Fruit fly (Drosophila melanogaster) whole organism, prepupa: ENCODE results near the gene CG3982.

Source experiments
- Blimp-1 ChIP-seq: fragments of 200-800 bp; sonication (Bioruptor generic); optimal IDR thresholded peaks from 3 replicates; lab custom pipeline; 2017; ENCODE audit warnings: missing biosample characterization, missing genetic modification characterization, mild to moderate bottlenecking, moderate library complexity, missing genetic modification reagents
- CG10631 ChIP-seq: fragments of 200-800 bp; sonication (Bioruptor generic); optimal IDR thresholded peaks from 2 replicates; lab custom pipeline; 2016; ENCODE audit warnings: missing biosample characterization, missing genetic modification characterization
- CG10669 ChIP-seq: fragments of 200-800 bp; sonication (Bioruptor generic); optimal IDR thresholded peaks from 3 replicates; lab custom pipeline; 2018; ENCODE audit warnings: missing biosample characterization, mild to moderate bottlenecking, missing genetic modification characterization, moderate library complexity
- CG11294 ChIP-seq: fragments of 200-800 bp; sonication (Bioruptor generic); IDR thresholded peaks from 2 replicates; pipeline ENCODE4 v1.3.6; 2022; ENCODE audit warnings: missing biosample characterization, missing genetic modification characterization
- CG11762 ChIP-seq: fragments of 200-800 bp; sonication (Bioruptor generic); optimal IDR thresholded peaks from 3 replicates; lab custom pipeline; 2016; ENCODE audit warnings: missing biosample characterization, missing genetic modification characterization; ENCODE audit not compliant: insufficient read depth
- CG11902 ChIP-seq: fragments of 200-800 bp; sonication (Bioruptor generic); optimal IDR thresholded peaks from 3 replicates; lab custom pipeline; 2016; ENCODE audit warnings: missing biosample characterization, missing genetic modification characterization
- CG15336 ChIP-seq: fragments of 200-800 bp; sonication (Bioruptor generic); IDR thresholded peaks from 2 replicates; pipeline ENCODE4 v1.3.6; 2022; ENCODE audit warnings: missing biosample characterization, missing genetic modification characterization
- CG1621 ChIP-seq: fragments of 200-800 bp; sonication (Bioruptor generic); optimal IDR thresholded peaks from 3 replicates; lab custom pipeline; 2018; ENCODE audit warnings: missing biosample characterization, mild to moderate bottlenecking, missing genetic modification characterization
- CG16779 ChIP-seq: fragments of 200-800 bp; sonication (Bioruptor generic); optimal IDR thresholded peaks from 3 replicates; lab custom pipeline; 2017; ENCODE audit warnings: missing biosample characterization, mild to moderate bottlenecking, missing genetic modification characterization
- CG32006 ChIP-seq: fragments of 200-800 bp; sonication (Bioruptor generic); optimal IDR thresholded peaks from 3 replicates; lab custom pipeline; 2017; ENCODE audit warnings: missing biosample characterization, mild to moderate bottlenecking, missing genetic modification characterization
- CG34406 ChIP-seq: fragments of 200-800 bp; sonication (Bioruptor generic); optimal IDR thresholded peaks from 3 replicates; lab custom pipeline; 2016; ENCODE audit warnings: missing biosample characterization, missing genetic modification characterization
- CG3919 ChIP-seq: fragments of 200-800 bp; sonication (Bioruptor generic); optimal IDR thresholded peaks from 3 replicates; lab custom pipeline; 2016; ENCODE audit warnings: missing biosample characterization, missing genetic modification characterization
- CG4318 ChIP-seq: fragments of 200-800 bp; sonication (Bioruptor generic); optimal IDR thresholded peaks from 3 replicates; lab custom pipeline; 2017; ENCODE audit warnings: missing biosample characterization, mild to moderate bottlenecking, missing genetic modification characterization
- CG6163 ChIP-seq: fragments of 200-800 bp; sonication (Bioruptor generic); IDR thresholded peaks from 3 replicates; pipeline ENCODE4 v1.3.6; 2022; ENCODE audit warnings: missing biosample characterization, missing genetic modification characterization
- CG6276 ChIP-seq: fragments of 200-800 bp; sonication (Bioruptor generic); optimal IDR thresholded peaks from 2 replicates; lab custom pipeline; 2017; ENCODE audit warnings: missing biosample characterization, mild to moderate bottlenecking, missing genetic modification characterization
- CG6792 ChIP-seq: fragments of 200-800 bp; sonication (Bioruptor generic); optimal IDR thresholded peaks from 3 replicates; lab custom pipeline; 2016; ENCODE audit warnings: missing biosample characterization, missing genetic modification characterization
- CG6808 ChIP-seq: fragments of 200-800 bp; sonication (Bioruptor generic); optimal IDR thresholded peaks from 3 replicates; lab custom pipeline; 2017; ENCODE audit warnings: missing biosample characterization, missing genetic modification characterization, mild to moderate bottlenecking, moderate library complexity, missing genetic modification reagents
- CG6854 ChIP-seq: fragments of 200-800 bp; sonication (Bioruptor generic); optimal IDR thresholded peaks from 2 replicates; lab custom pipeline; 2017; ENCODE audit warnings: missing biosample characterization, mild to moderate bottlenecking, missing genetic modification characterization
- CG7368 ChIP-seq: fragments of 200-800 bp; sonication (Bioruptor generic); optimal IDR thresholded peaks from 3 replicates; lab custom pipeline; 2016; ENCODE audit warnings: missing biosample characterization, missing genetic modification characterization
- CG8319 ChIP-seq: fragments of 200-800 bp; sonication (Bioruptor generic); optimal IDR thresholded peaks from 3 replicates; lab custom pipeline; 2016; ENCODE audit warnings: missing biosample characterization, missing genetic modification characterization
- CG8632 ChIP-seq: fragments of 200-800 bp; sonication (Bioruptor generic); optimal IDR thresholded peaks from 3 replicates; lab custom pipeline; 2016; ENCODE audit warnings: missing biosample characterization, missing genetic modification characterization
- CG9139 ChIP-seq: fragments of 200-800 bp; sonication (Bioruptor generic); optimal IDR thresholded peaks from 3 replicates; lab custom pipeline; 2017; ENCODE audit warnings: missing biosample characterization, mild to moderate bottlenecking, missing genetic modification characterization
- Eip78C ChIP-seq: fragments of 200-800 bp; sonication (Bioruptor generic); peaks from one replicate; lab custom pipeline; 2016; ENCODE audit warnings: missing biosample characterization, missing genetic modification characterization
- Eip93F ChIP-seq: fragments of 200-800 bp; sonication (Bioruptor generic); optimal IDR thresholded peaks from 2 replicates; lab custom pipeline; 2016; ENCODE audit warnings: missing biosample characterization, mild to moderate bottlenecking, missing genetic modification characterization
- Ets96B ChIP-seq: fragments of 200-800 bp; optimal IDR thresholded peaks from 2 replicates; lab custom pipeline; 2019; ENCODE audit warnings: missing biosample characterization, mild to moderate bottlenecking, missing genetic modification characterization, moderate library complexity
- Gug ChIP-seq: fragments of 200-800 bp; sonication (Bioruptor generic); IDR thresholded peaks from 2 replicates; pipeline ENCODE4 v1.3.6; 2022; ENCODE audit warnings: missing biosample characterization, missing genetic modification characterization
- Hr39 ChIP-seq: fragments of 200-800 bp; sonication (Bioruptor generic); optimal IDR thresholded peaks from 2 replicates; lab custom pipeline; 2016; ENCODE audit warnings: missing biosample characterization, missing genetic modification characterization
- Lpt ChIP-seq: fragments of 200-800 bp; sonication (Bioruptor generic); optimal IDR thresholded peaks from 3 replicates; lab custom pipeline; 2016; ENCODE audit warnings: missing biosample characterization, missing genetic modification characterization
- Met ChIP-seq: fragments of 200-800 bp; sonication (Bioruptor generic); optimal IDR thresholded peaks from 3 replicates; lab custom pipeline; 2016; ENCODE audit warnings: missing biosample characterization, missing genetic modification characterization
- OdsH ChIP-seq: fragments of 200-800 bp; sonication (Bioruptor generic); optimal IDR thresholded peaks from 3 replicates; lab custom pipeline; 2016; ENCODE audit warnings: missing biosample characterization, missing genetic modification characterization
- Smox ChIP-seq: fragments of 200-800 bp; sonication (Bioruptor generic); optimal IDR thresholded peaks from 3 replicates; lab custom pipeline; 2016; ENCODE audit warnings: missing biosample characterization, missing genetic modification characterization
- Sox102F ChIP-seq: fragments of 200-800 bp; sonication (Bioruptor generic); optimal IDR thresholded peaks from 2 replicates; lab custom pipeline; 2016; ENCODE audit warnings: missing biosample characterization, mild to moderate bottlenecking, missing genetic modification characterization
- Sox14 ChIP-seq: fragments of 200-800 bp; sonication (Bioruptor generic); optimal IDR thresholded peaks from 3 replicates; lab custom pipeline; 2016; ENCODE audit warnings: missing biosample characterization, missing genetic modification characterization
- Sox15 ChIP-seq: fragments of 200-800 bp; sonication (Bioruptor generic); optimal IDR thresholded peaks from 3 replicates; lab custom pipeline; 2016; ENCODE audit warnings: missing biosample characterization, missing genetic modification characterization
- achi ChIP-seq: fragments of 200-800 bp; sonication (Bioruptor generic); optimal IDR thresholded peaks from 3 replicates; lab custom pipeline; 2016; ENCODE audit warnings: missing biosample characterization, missing genetic modification characterization
- cyc ChIP-seq: fragments of 200-800 bp; sonication (Bioruptor generic); optimal IDR thresholded peaks from 3 replicates; lab custom pipeline; 2016; ENCODE audit warnings: missing biosample characterization, missing genetic modification characterization
- dac ChIP-seq: fragments of 200-800 bp; sonication (Bioruptor generic); optimal IDR thresholded peaks from 2 replicates; lab custom pipeline; 2017; ENCODE audit warnings: missing biosample characterization, mild to moderate bottlenecking, missing genetic modification characterization
- dsx ChIP-seq: fragments of 200-800 bp; optimal IDR thresholded peaks from 3 replicates; lab custom pipeline; 2019; ENCODE audit warnings: missing biosample characterization, mild to moderate bottlenecking, missing genetic modification characterization, moderate library complexity; ENCODE audit not compliant: poor library complexity, severe bottlenecking
- eg ChIP-seq: fragments of 200-800 bp; sonication (Bioruptor generic); IDR thresholded peaks from 3 replicates; pipeline ENCODE4 v1.3.6; 2022; ENCODE audit warnings: missing biosample characterization, missing genetic modification characterization
- esn ChIP-seq: fragments of 200-800 bp; sonication (Bioruptor generic); optimal IDR thresholded peaks from 2 replicates; lab custom pipeline; 2016; ENCODE audit warnings: missing biosample characterization, mild to moderate bottlenecking, missing genetic modification characterization, moderate library complexity
- fd59A ChIP-seq: fragments of 200-800 bp; sonication (Bioruptor generic); optimal IDR thresholded peaks from 2 replicates; lab custom pipeline; 2017; ENCODE audit warnings: missing biosample characterization, mild to moderate bottlenecking, missing genetic modification characterization, missing genetic modification reagents
- fd85E ChIP-seq: fragments of 200-800 bp; sonication (Bioruptor generic); optimal IDR thresholded peaks from 3 replicates; lab custom pipeline; 2016; ENCODE audit warnings: missing biosample characterization, missing genetic modification characterization
- fkh ChIP-seq: fragments of 200-800 bp; sonication (Bioruptor generic); optimal IDR thresholded peaks from 3 replicates; lab custom pipeline; 2017; ENCODE audit warnings: missing biosample characterization, mild to moderate bottlenecking, missing genetic modification characterization, moderate library complexity
- lz ChIP-seq: fragments of 200-800 bp; sonication (Bioruptor generic); optimal IDR thresholded peaks from 3 replicates; lab custom pipeline; 2016; ENCODE audit warnings: missing biosample characterization, missing genetic modification characterization
- net ChIP-seq: fragments of 200-800 bp; sonication (Bioruptor generic); optimal IDR thresholded peaks from 3 replicates; lab custom pipeline; 2016; ENCODE audit warnings: missing biosample characterization, missing genetic modification characterization
- pdm3 ChIP-seq: fragments of 200-800 bp; sonication (Bioruptor generic); optimal IDR thresholded peaks from 3 replicates; lab custom pipeline; 2016; ENCODE audit warnings: missing biosample characterization, missing genetic modification characterization
- spab ChIP-seq: fragments of 200-800 bp; sonication (Bioruptor generic); optimal IDR thresholded peaks from 2 replicates; lab custom pipeline; 2017; ENCODE audit warnings: missing biosample characterization, mild to moderate bottlenecking, missing genetic modification characterization, missing genetic modification reagents
- ss ChIP-seq, 2 experiments: fragments of 200-800 bp; sonication (Bioruptor generic); optimal IDR thresholded peaks; 2 replicates in 1 of 2; 3 replicates in 1 of 2; lab custom pipeline; 2017 to 2018; ENCODE audit warnings: mild to moderate bottlenecking in 2 of 2, missing biosample characterization in 2 of 2, missing genetic modification characterization in 2 of 2, moderate library complexity in 1 of 2
- svp ChIP-seq: fragments of 200-800 bp; sonication (Bioruptor generic); peaks from one replicate; lab custom pipeline; 2016; ENCODE audit warnings: missing biosample characterization, missing genetic modification characterization
- topi ChIP-seq: fragments of 200-800 bp; sonication (Bioruptor generic); optimal IDR thresholded peaks from 3 replicates; lab custom pipeline; 2016; ENCODE audit warnings: missing biosample characterization, missing genetic modification characterization
- vri ChIP-seq: fragments of 200-800 bp; sonication (Bioruptor generic); optimal IDR thresholded peaks from 3 replicates; lab custom pipeline; 2016; ENCODE audit warnings: missing biosample characterization, mild to moderate bottlenecking, missing genetic modification characterization

The CG3982 gene

DNA sequence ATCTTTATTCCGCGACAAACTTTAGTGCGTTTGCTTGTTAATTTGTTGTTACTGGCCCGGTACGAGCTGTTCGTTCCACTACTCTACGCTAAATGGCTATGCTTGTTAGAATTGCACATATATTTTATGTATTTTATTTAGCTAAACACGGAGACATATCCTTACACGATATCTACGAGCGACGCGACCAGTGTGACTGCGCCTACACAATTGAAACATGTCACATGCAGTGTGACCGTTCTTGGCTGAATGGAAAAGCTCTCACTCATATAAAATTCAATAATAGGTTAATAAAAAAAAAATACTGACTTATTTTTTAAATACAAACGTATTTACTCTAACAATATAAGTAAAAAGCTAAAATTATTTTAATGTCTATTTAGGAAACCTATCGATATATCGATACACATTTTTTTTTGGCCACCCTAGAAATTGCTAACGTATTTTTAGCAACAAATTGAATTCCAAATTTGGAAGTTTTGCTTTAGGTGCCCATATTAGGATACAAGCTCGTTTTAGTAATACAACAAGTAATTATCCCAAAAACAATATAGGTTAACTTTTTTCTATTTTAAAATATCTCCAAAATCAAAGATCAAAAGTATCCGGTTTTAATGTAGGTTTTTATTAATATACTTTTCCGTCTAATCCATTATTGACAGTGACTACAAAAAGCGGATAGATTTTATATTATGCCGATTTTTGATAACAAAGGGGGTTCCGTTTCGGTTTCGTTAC, 18.0 kb downstream of the CG3982 start, which contains the start of gene CG4080:
Gene CG4080 (minus strand): TSS at position 215 of the 738 bp plus-strand sequence.
- TF ChIP-seq topi = peak; percentile 46
- no peak for TF ChIP-seq CG6792 (GFP tag; lab: Kevin White, UChicago)
- no peak for TF ChIP-seq CG10669 (GFP tag; lab: Kevin White, UChicago)
- TF ChIP-seq CG10631 = no peak
- TF ChIP-seq CG34406 (GFP tag; lab: Kevin White, UChicago) = no peak
- TF ChIP-seq CG9139 (GFP tag; lab: Kevin White, UChicago) = no peak
- TF ChIP-seq Lpt (GFP tag; lab: Kevin White, UChicago) = no peak
- peak; percentile 59 for TF ChIP-seq svp (GFP tag; lab: Kevin White, UChicago)
- peak; percentile 21 for TF ChIP-seq Sox14 (GFP tag; lab: Kevin White, UChicago)
- no peak for TF ChIP-seq spab (GFP tag; lab: Kevin White, UChicago)
- TF ChIP-seq fkh (GFP tag; lab: Kevin White, UChicago) = peak; percentile 82
- TF ChIP-seq CG6163 = no peak
- peak in 1 of 2 experiments; percentile 10 for TF ChIP-seq ss (GFP tag; optimal IDR thresholded peaks at IDR 0.05; lab: Kevin White, UChicago)
- peak; percentile 61 for TF ChIP-seq Eip93F (GFP tag; lab: Kevin White, UChicago)
- TF ChIP-seq dac (GFP tag; lab: Kevin White, UChicago) = no peak
- TF ChIP-seq CG8319 = no peak
- TF ChIP-seq CG6854 = peak; percentile 9
- peak; percentile 26 for TF ChIP-seq CG8632 (GFP tag; lab: Kevin White, UChicago)
- no peak for TF ChIP-seq pdm3 (GFP tag; lab: Kevin White, UChicago)
- no peak for TF ChIP-seq Sox15 (GFP tag; lab: Kevin White, UChicago)
- no peak for TF ChIP-seq eg (GFP tag; lab: Robert Waterston, UW)
- TF ChIP-seq OdsH (GFP tag; lab: Kevin White, UChicago) = no peak
- no peak for TF ChIP-seq CG6808 (GFP tag; lab: Kevin White, UChicago)
- peak; percentile 79 for TF ChIP-seq Eip78C (GFP tag; lab: Kevin White, UChicago)
- TF ChIP-seq net (GFP tag; lab: Kevin White, UChicago) = no peak
- TF ChIP-seq CG7368 (GFP tag; lab: Kevin White, UChicago) = no peak
- no peak for TF ChIP-seq CG32006
- no peak for TF ChIP-seq Ets96B
- TF ChIP-seq Gug (GFP tag; lab: Robert Waterston, UW) = no peak
- TF ChIP-seq fd85E (GFP tag; lab: Kevin White, UChicago) = no peak
- TF ChIP-seq Sox102F = peak; percentile 64
- TF ChIP-seq CG11762 (GFP tag; lab: Kevin White, UChicago) = no peak
- TF ChIP-seq Smox = no peak
- peak; percentile 5 for TF ChIP-seq achi (GFP tag; lab: Kevin White, UChicago)
- peak; percentile 37 for TF ChIP-seq lz
- TF ChIP-seq CG3919 = no peak
- no peak for TF ChIP-seq CG15336
- peak; percentile 61 for TF ChIP-seq esn (GFP tag; lab: Kevin White, UChicago)
- peak; percentile 64 for TF ChIP-seq Met (GFP tag; lab: Kevin White, UChicago)
- no peak for TF ChIP-seq Hr39 (GFP tag; lab: Kevin White, UChicago)
- TF ChIP-seq dsx = peak; percentile 48
- peak; percentile 31 for TF ChIP-seq cyc (GFP tag; lab: Kevin White, UChicago)
- TF ChIP-seq Blimp-1 (GFP tag; lab: Kevin White, UChicago) = no peak
- peak; percentile 43 for TF ChIP-seq CG16779 (tag; lab: Kevin White, UChicago)
- no peak for TF ChIP-seq CG11902 (GFP tag; lab: Kevin White, UChicago)
- peak; percentile 30 for TF ChIP-seq CG1621 (tag; lab: Kevin White, UChicago)
- no peak for TF ChIP-seq CG6276 (GFP tag; lab: Kevin White, UChicago)
- no peak for TF ChIP-seq CG11294 (GFP tag; lab: Robert Waterston, UW)
- TF ChIP-seq CG4318 (GFP tag; lab: Kevin White, UChicago) = no peak
- no peak for TF ChIP-seq fd59A
- peak; percentile 40 for TF ChIP-seq vri (GFP tag; lab: Kevin White, UChicago)
